Worm (Caenorhabditis elegans): ENCODE measurements around the gene mpst-1.

DNA sequence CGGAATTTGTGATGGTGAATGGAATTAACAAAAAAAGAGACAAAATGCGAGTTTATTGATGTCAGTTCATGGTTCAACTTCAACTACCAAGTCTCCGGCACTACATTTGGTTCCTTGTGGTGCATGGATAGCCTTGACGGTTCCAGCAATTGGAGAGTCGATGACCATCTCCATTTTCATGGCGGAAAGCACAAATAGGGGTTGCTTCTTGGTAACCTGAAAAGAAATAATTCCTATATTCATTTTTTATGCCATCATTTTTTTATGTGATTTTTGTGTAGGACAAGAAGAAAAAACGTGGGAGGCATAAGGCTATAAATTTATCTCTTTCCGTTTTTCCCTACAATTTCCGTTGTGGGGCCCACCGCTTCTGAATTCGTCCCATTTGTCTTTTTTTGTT, 8.8 kb downstream of the mpst-1 start:
- TF ChIP-seq ama-1 (optimal IDR thresholded peaks at IDR 0.05) (no peak), egl-27 (tag; optimal IDR thresholded peaks at IDR 0.05) (no peak), R02D3.7 (tag; optimal IDR thresholded peaks at IDR 0.05) (no peak), peb-1 (tag; optimal IDR thresholded peaks at IDR 0.05) (no peak), aly-2 (tag; optimal IDR thresholded peaks at IDR 0.05) (no peak), elt-3 (tag; optimal IDR thresholded peaks at IDR 0.05) (no peak), nhr-237 (tag; optimal IDR thresholded peaks at IDR 0.05) (no peak), blmp-1 (tag; optimal IDR thresholded peaks at IDR 0.05; ENCODE audit: insufficient read depth) (no peak), lsy-2 (tag; optimal IDR thresholded peaks at IDR 0.05) (no peak), lin-13 (GFP tag; optimal IDR thresholded peaks at IDR 0.05) (no peak), F13H6.1 (tag; optimal IDR thresholded peaks at IDR 0.05) (no peak), gmeb-1 (tag; optimal IDR thresholded peaks at IDR 0.05) (no peak)

All from whole organism, L2 larva.